Worm (Caenorhabditis elegans) whole organism, L4/young adult: ENCODE data around the gene W03G11.3.

Source experiments
- W03F9.2 ChIP-seq: fragments of 150-350 bp; optimal IDR thresholded peaks from 2 replicates; lab custom pipeline; 2014; ENCODE audit warnings: missing biosample characterization, missing genetic modification characterization
- dao-5 ChIP-seq: sonication (generic microtip); optimal IDR thresholded peaks from 2 replicates; lab custom pipeline; 2016; ENCODE audit warnings: missing genotype, missing genetic modification characterization, moderate library complexity, missing compliant biosample characterization
- him-1 ChIP-seq: sonication (generic microtip); optimal IDR thresholded peaks from 2 replicates; lab custom pipeline; 2016; ENCODE audit warnings: missing genotype, missing genetic modification reagents, missing genetic modification characterization, missing compliant biosample characterization

Gene W03G11.3

ce11 chrX:12068250-12068649 lies 35.4 kb downstream of the W03G11.3 start, which contains the start of gene lgc-24:
lgc-24 (plus strand) TSS chrX:12068550.
- TF ChIP-seq dao-5 (tag; lab: Kevin White, UChicago) = no peak
- no peak for TF ChIP-seq him-1 (tag; lab: Kevin White, UChicago)
- TF ChIP-seq W03F9.2 (tag; lab: Kevin White, UChicago) = no peak

DNA sequence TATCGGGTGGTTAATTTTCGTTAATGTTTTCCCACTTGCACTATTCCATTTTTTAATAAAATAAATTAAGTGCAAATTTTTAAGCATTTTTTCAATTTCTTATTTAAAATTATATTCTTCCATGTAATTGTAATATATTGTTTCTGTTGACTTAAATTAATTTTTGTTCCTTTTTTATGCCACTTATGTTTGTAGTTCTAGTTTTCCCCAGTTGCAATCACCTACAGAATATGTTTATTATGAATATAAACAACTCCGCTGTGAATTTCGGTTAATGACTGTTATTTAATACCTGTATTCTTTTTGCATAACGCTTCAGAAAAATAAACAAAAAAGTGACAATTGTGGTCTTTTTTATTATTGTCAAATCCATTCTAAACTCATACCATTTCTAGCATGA lies 38.7 kb downstream of the W03G11.3 start, which contains the start of gene lgc-23:
TSS of gene lgc-23 (plus strand) at position 301 of the 400 bp plus-strand sequence.
- TF ChIP-seq him-1 (tag; lab: Kevin White, UChicago) (no peak), dao-5 (tag; lab: Kevin White, UChicago) (no peak), W03F9.2 (tag; lab: Kevin White, UChicago) (no peak)

DNA sequence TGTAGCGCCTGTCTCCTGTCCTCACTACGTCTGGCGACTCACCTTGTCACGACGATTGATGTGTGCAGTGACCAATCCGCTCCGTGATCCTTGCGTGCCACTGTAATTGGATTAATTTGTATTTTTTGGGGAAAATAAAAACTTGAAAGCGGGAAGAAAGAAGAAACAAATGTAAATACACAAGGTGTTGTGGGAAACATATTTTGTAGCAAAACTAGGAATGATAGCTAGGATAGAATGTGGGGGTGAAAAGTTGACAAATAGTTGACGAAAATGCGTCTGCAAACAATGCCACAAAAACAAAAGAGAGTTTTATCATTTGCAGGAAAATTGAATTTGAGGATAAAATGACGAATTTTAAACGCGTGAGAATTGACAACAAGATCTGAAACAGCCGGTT lies 46.6 kb downstream of the W03G11.3 start, which contains the start of gene B0198.3:
TSS of gene B0198.3 (minus strand) at position 101 of the 400 bp plus-strand sequence.
- no peak for TF ChIP-seq W03F9.2 (tag; lab: Kevin White, UChicago)
- no peak for TF ChIP-seq dao-5 (tag; lab: Kevin White, UChicago)
- TF ChIP-seq him-1 (tag; lab: Kevin White, UChicago) = no peak
